Fruit fly (Drosophila melanogaster) whole organism, embryonic: ENCODE measurements around the gene CG7275.

ENCODE experiments used
- Asciz ChIP-seq: fragments of 200-800 bp; sonication (Bioruptor generic); optimal IDR thresholded peaks from 2 replicates; lab custom pipeline; 2017; ENCODE audit warnings: missing biosample characterization, mild to moderate bottlenecking, missing genetic modification characterization, missing genetic modification reagents
- CG11695 ChIP-seq: fragments of 200-800 bp; sonication (Bioruptor generic); IDR thresholded peaks from 3 replicates; pipeline ENCODE4 v1.3.6; 2022; ENCODE audit warnings: missing biosample characterization, missing genetic modification characterization
- CG13624 ChIP-seq: fragments of 200-800 bp; sonication (Bioruptor generic); optimal IDR thresholded peaks from 2 replicates; lab custom pipeline; 2016; ENCODE audit warnings: missing biosample characterization, missing genetic modification characterization
- CG15514 ChIP-seq: fragments of 200-800 bp; sonication (Bioruptor generic); optimal IDR thresholded peaks from 3 replicates; lab custom pipeline; 2017; ENCODE audit warnings: missing biosample characterization, missing genetic modification characterization, mild to moderate bottlenecking, moderate library complexity, missing genetic modification reagents
- CG1647 ChIP-seq: fragments of 200-800 bp; sonication (Bioruptor generic); optimal IDR thresholded peaks from 3 replicates; lab custom pipeline; 2016; ENCODE audit warnings: missing biosample characterization, missing genetic modification characterization
- CG16863 ChIP-seq: fragments of 200-800 bp; sonication (Bioruptor generic); optimal IDR thresholded peaks from 3 replicates; lab custom pipeline; 2016; ENCODE audit warnings: missing biosample characterization, missing genetic modification characterization
- CG17385 ChIP-seq: fragments of 200-800 bp; sonication (Bioruptor generic); optimal IDR thresholded peaks from 3 replicates; lab custom pipeline; 2018; ENCODE audit warnings: missing biosample characterization, mild to moderate bottlenecking, missing genetic modification characterization
- CG17612 ChIP-seq: fragments of 200-800 bp; sonication (Bioruptor generic); IDR thresholded peaks from 2 replicates; pipeline ENCODE4 v1.3.6; 2022; ENCODE audit warnings: missing biosample characterization, missing genetic modification characterization
- CG17829 ChIP-seq: fragments of 200-800 bp; optimal IDR thresholded peaks from 2 replicates; lab custom pipeline; 2019; ENCODE audit warnings: missing biosample characterization, mild to moderate bottlenecking, missing genetic modification characterization, moderate library complexity
- CG17912 ChIP-seq: fragments of 200-800 bp; sonication (Bioruptor generic); optimal IDR thresholded peaks from 2 replicates; lab custom pipeline; 2018; ENCODE audit warnings: missing biosample characterization, mild to moderate bottlenecking, missing genetic modification characterization
- CG2116 ChIP-seq: fragments of 200-800 bp; sonication (Bioruptor generic); optimal IDR thresholded peaks from 3 replicates; lab custom pipeline; 2018; ENCODE audit warnings: missing biosample characterization, mild to moderate bottlenecking, missing genetic modification characterization
- CG31365 ChIP-seq: fragments of 200-800 bp; sonication (Bioruptor generic); optimal IDR thresholded peaks from 2 replicates; lab custom pipeline; 2018; ENCODE audit warnings: missing biosample characterization, mild to moderate bottlenecking, missing genetic modification characterization
- CG3407 ChIP-seq: fragments of 200-800 bp; sonication (Bioruptor generic); optimal IDR thresholded peaks from 2 replicates; lab custom pipeline; 2018; ENCODE audit warnings: missing biosample characterization, mild to moderate bottlenecking, missing genetic modification characterization
- CG4854 ChIP-seq: fragments of 200-800 bp; sonication (Bioruptor generic); optimal IDR thresholded peaks from 2 replicates; lab custom pipeline; 2016; ENCODE audit warnings: missing biosample characterization, missing genetic modification characterization, inconsistent platforms
- CG6854 ChIP-seq: fragments of 200-800 bp; sonication (Bioruptor generic); optimal IDR thresholded peaks from 3 replicates; lab custom pipeline; 2017; ENCODE audit warnings: missing biosample characterization, mild to moderate bottlenecking, missing genetic modification characterization
- CG7839 ChIP-seq: fragments of 200-800 bp; sonication (Bioruptor generic); optimal IDR thresholded peaks from 3 replicates; lab custom pipeline; 2018; ENCODE audit warnings: missing biosample characterization, mild to moderate bottlenecking, missing genetic modification characterization, moderate library complexity
- CG8765 ChIP-seq: fragments of 200-800 bp; sonication (Bioruptor generic); IDR thresholded peaks from 2 replicates; pipeline ENCODE4 v1.3.6; 2022; ENCODE audit warnings: missing biosample characterization, missing genetic modification characterization
- CHES-1-like ChIP-seq: fragments of 200-800 bp; sonication (Bioruptor generic); optimal IDR thresholded peaks from 2 replicates; lab custom pipeline; 2016; ENCODE audit warnings: missing biosample characterization, missing genetic modification characterization
- Drgx ChIP-seq: fragments of 200-800 bp; sonication (Bioruptor generic); IDR thresholded peaks from 2 replicates; pipeline ENCODE4 v1.3.6; 2022; ENCODE audit warnings: missing biosample characterization, missing genetic modification characterization
- Med ChIP-seq: fragments of 200-800 bp; sonication (Bioruptor generic); peaks from one replicate; lab custom pipeline; 2016; ENCODE audit warnings: missing biosample characterization, missing genetic modification characterization, mild to moderate bottlenecking, inconsistent platforms, moderate library complexity
- NK7.1 ChIP-seq: fragments of 200-800 bp; sonication (Bioruptor generic); optimal IDR thresholded peaks from 3 replicates; lab custom pipeline; 2016; ENCODE audit warnings: missing biosample characterization, missing genetic modification characterization
- Neu2 ChIP-seq: fragments of 200-800 bp; sonication (Bioruptor generic); optimal IDR thresholded peaks from 3 replicates; lab custom pipeline; 2016; ENCODE audit warnings: missing biosample characterization, missing genetic modification characterization, borderline replicate concordance
- Poxn ChIP-seq: fragments of 200-800 bp; sonication (Bioruptor generic); IDR thresholded peaks from 2 replicates; pipeline ENCODE4 v1.3.6; 2022; ENCODE audit warnings: missing biosample characterization, missing genetic modification characterization
- Rfx ChIP-seq: fragments of 200-800 bp; sonication (Bioruptor generic); IDR thresholded peaks from 2 replicates; pipeline ENCODE4 v1.3.6; 2022; ENCODE audit warnings: missing biosample characterization, missing genetic modification characterization
- Sry-δ ChIP-seq: fragments of 200-800 bp; sonication (Bioruptor generic); optimal IDR thresholded peaks from 2 replicates; lab custom pipeline; 2016; ENCODE audit warnings: missing biosample characterization, missing genetic modification characterization
- Ssrp ChIP-seq: fragments of 200-800 bp; sonication (Bioruptor generic); optimal IDR thresholded peaks from 2 replicates; lab custom pipeline; 2018; ENCODE audit warnings: missing biosample characterization, mild to moderate bottlenecking, missing genetic modification characterization, moderate library complexity
- Stat92E ChIP-seq, 3 experiments: fragments of >200 bp in 2 of 3; fragments of 200-800 bp in 1 of 3; sonication (Bioruptor generic) in 1 of 3; optimal IDR thresholded peaks; 2 replicates each; lab custom pipeline; 2017 to 2019; ENCODE audit warnings: missing biosample characterization in 3 of 3, missing genetic modification characterization in 3 of 3, mild to moderate bottlenecking in 1 of 3, moderate library complexity in 1 of 3
- Tbp ChIP-seq: fragments of >200 bp; optimal IDR thresholded peaks from 2 replicates; lab custom pipeline; 2018; ENCODE audit warnings: missing biosample characterization, missing genetic modification characterization
- corto ChIP-seq: fragments of 200-800 bp; sonication (Bioruptor generic); optimal IDR thresholded peaks from 2 replicates; lab custom pipeline; 2016; ENCODE audit warnings: missing biosample characterization, mild to moderate bottlenecking, missing genetic modification characterization, moderate library complexity
- croc ChIP-seq: fragments of 200-800 bp; sonication (Bioruptor generic); conservative IDR thresholded peaks from 3 replicates; pipeline ENCODE4 v1.3.6; 2022; ENCODE audit warnings: missing biosample characterization, missing genetic modification characterization
- danr ChIP-seq: fragments of 200-800 bp; sonication (Bioruptor generic); IDR thresholded peaks from 2 replicates; pipeline ENCODE4 v1.3.6; 2022; ENCODE audit warnings: missing biosample characterization, missing genetic modification characterization
- disco-r ChIP-seq: fragments of 200-800 bp; sonication (Bioruptor generic); optimal IDR thresholded peaks from 2 replicates; lab custom pipeline; 2016; ENCODE audit warnings: missing biosample characterization, missing genetic modification characterization
- ems ChIP-seq: fragments of 200-800 bp; sonication (Bioruptor generic); optimal IDR thresholded peaks from 3 replicates; lab custom pipeline; 2016; ENCODE audit warnings: missing biosample characterization, missing genetic modification characterization
- fru ChIP-seq: fragments of >200 bp; optimal IDR thresholded peaks from 2 replicates; lab custom pipeline; 2017
- gcm2 ChIP-seq: fragments of 200-800 bp; sonication (Bioruptor generic); optimal IDR thresholded peaks from 2 replicates; lab custom pipeline; 2016; ENCODE audit warnings: missing biosample characterization, missing genetic modification characterization
- h ChIP-seq: fragments of >200 bp; optimal IDR thresholded peaks from 2 replicates; lab custom pipeline; 2017
- hbn ChIP-seq: fragments of 200-800 bp; sonication (Bioruptor generic); IDR thresholded peaks from 2 replicates; pipeline ENCODE4 v1.3.6; 2022; ENCODE audit warnings: missing biosample characterization, missing genetic modification characterization; ENCODE audit not compliant: partially characterized antibody
- kah ChIP-seq: fragments of 200-800 bp; sonication (Bioruptor generic); optimal IDR thresholded peaks from 2 replicates; lab custom pipeline; 2018; ENCODE audit warnings: missing biosample characterization, mild to moderate bottlenecking, missing genetic modification characterization
- kni ChIP-seq: fragments of 200-800 bp; sonication (Bioruptor generic); optimal IDR thresholded peaks from 3 replicates; lab custom pipeline; 2017; ENCODE audit warnings: mild to moderate bottlenecking, missing biosample characterization, missing genetic modification reagents, missing genetic modification characterization
- lab ChIP-seq: fragments of 200-800 bp; sonication (Bioruptor generic); optimal IDR thresholded peaks from 3 replicates; lab custom pipeline; 2017; ENCODE audit warnings: missing biosample characterization, missing genetic modification characterization, mild to moderate bottlenecking, moderate library complexity, missing genetic modification reagents
- lbe ChIP-seq: fragments of 200-800 bp; sonication (Bioruptor generic); optimal IDR thresholded peaks from 2 replicates; lab custom pipeline; 2016; ENCODE audit warnings: missing biosample characterization, mild to moderate bottlenecking, missing genetic modification characterization
- mirr ChIP-seq: fragments of 200-800 bp; sonication (Bioruptor generic); optimal IDR thresholded peaks from 3 replicates; lab custom pipeline; 2018; ENCODE audit warnings: missing biosample characterization, mild to moderate bottlenecking, missing genetic modification characterization
- nau ChIP-seq: fragments of 200-800 bp; sonication (Bioruptor generic); optimal IDR thresholded peaks from 3 replicates; lab custom pipeline; 2017; ENCODE audit warnings: missing biosample characterization, mild to moderate bottlenecking, missing genetic modification characterization, missing genetic modification reagents
- odd ChIP-seq: fragments of 200-800 bp; sonication (Bioruptor generic); optimal IDR thresholded peaks from 2 replicates; lab custom pipeline; 2017; ENCODE audit warnings: missing biosample characterization, mild to moderate bottlenecking, missing genetic modification characterization
- ranshi ChIP-seq: fragments of 200-800 bp; sonication (Bioruptor generic); IDR thresholded peaks from 2 replicates; pipeline ENCODE4 v1.3.6; 2022; ENCODE audit warnings: missing biosample characterization, missing genetic modification characterization
- schlank ChIP-seq: fragments of 200-800 bp; sonication (Bioruptor generic); optimal IDR thresholded peaks from 2 replicates; lab custom pipeline; 2018; ENCODE audit warnings: missing biosample characterization, mild to moderate bottlenecking, missing genetic modification characterization
- tna ChIP-seq: fragments of 200-800 bp; sonication (Bioruptor generic); IDR thresholded peaks from 2 replicates; pipeline ENCODE4 v1.3.6; 2022; ENCODE audit warnings: missing biosample characterization, missing genetic modification characterization; ENCODE audit not compliant: partially characterized antibody
- toy ChIP-seq: fragments of 200-800 bp; sonication (Bioruptor generic); IDR thresholded peaks from 2 replicates; pipeline ENCODE4 v1.3.6; 2022; ENCODE audit warnings: missing biosample characterization, missing genetic modification characterization
- vnd ChIP-seq: fragments of 200-800 bp; sonication (Bioruptor generic); IDR thresholded peaks from 3 replicates; pipeline ENCODE4 v1.3.6; 2022; ENCODE audit warnings: missing biosample characterization, missing genetic modification characterization; ENCODE audit not compliant: partially characterized antibody
- wor ChIP-seq: fragments of 200-800 bp; sonication (Bioruptor generic); IDR thresholded peaks from 2 replicates; pipeline ENCODE4 v1.3.6; 2022; ENCODE audit warnings: missing biosample characterization, missing genetic modification characterization

Gene CG7275

DNA sequence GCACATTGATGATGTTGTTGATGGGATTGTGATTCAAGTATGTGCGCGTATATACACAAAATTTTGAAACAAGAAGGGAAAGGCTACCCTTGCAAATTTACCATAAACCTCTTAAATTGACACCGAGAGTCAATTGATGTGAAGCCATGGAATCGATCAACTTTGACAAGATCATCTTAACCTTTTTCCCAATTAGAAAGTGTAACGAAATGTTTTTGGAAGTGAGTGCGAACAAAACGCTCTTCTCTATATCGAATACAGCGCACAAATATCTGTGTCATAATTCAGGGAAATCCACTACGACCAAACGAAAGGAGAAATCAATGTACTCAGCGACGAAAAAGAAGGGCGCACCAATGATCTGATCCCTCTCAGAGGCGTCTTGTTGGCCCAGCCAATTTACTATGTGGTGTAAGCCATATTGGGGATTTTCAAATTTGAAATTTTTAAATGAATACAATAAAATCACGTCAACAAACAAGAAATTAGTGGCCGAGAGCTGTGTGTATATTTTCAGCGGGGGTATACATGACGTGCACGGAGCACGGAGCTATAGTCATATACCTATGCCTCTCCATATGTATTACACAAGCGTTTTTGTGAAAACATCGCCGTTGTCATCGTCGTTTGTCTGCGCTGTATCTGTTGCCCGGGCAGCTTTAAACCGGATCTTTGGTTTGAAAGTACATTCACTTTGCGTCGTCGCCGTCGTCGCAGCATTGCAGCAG lies 34.8 kb downstream of the CG7275 start (continued):
- TF ChIP-seq wor (GFP tag; lab: Robert Waterston, UW) (no peak), CG11695 (GFP tag; lab: Robert Waterston, UW) (no peak), schlank (tag; lab: Kevin White, UChicago) (no peak), mirr (GFP tag; lab: Kevin White, UChicago) (no peak), Ssrp (tag; lab: Kevin White, UChicago) (peak; percentile 40), nau (no peak), ems (peak; percentile 26), CHES-1-like (GFP tag; lab: Kevin White, UChicago) (no peak), hbn (GFP tag; lab: Robert Waterston, UW) (no peak), CG17829 (peak; percentile 42), toy (GFP tag; lab: Robert Waterston, UW) (0 out of 2 replicates have a peak, but pooled peaks have one; percentile 17), danr (GFP tag; lab: Robert Waterston, UW) (no peak), h (lab: Kevin White, UChicago) (no peak), CG31365 (tag; lab: Kevin White, UChicago) (no peak), odd (no peak), Poxn (GFP tag; lab: Robert Waterston, UW) (no peak), NK7.1 (no peak), CG16863 (GFP tag; lab: Kevin White, UChicago) (peak; percentile 27), kni (GFP tag; lab: Kevin White, UChicago) (no peak), lbe (GFP tag; lab: Kevin White, UChicago) (peak; percentile 87), corto (GFP tag; lab: Kevin White, UChicago) (peak; percentile 3), disco-r (GFP tag; lab: Kevin White, UChicago) (peak; percentile 9), CG7839 (tag; lab: Kevin White, UChicago) (peak; percentile 26), gcm2 (GFP tag; lab: Kevin White, UChicago) (no peak), Stat92E (GFP tag; optimal IDR thresholded peaks at IDR 0.05; lab: Kevin White, UChicago) (no peak), Sry-δ (GFP tag; lab: Kevin White, UChicago) (peak; percentile 2), kah (no peak), Neu2 (GFP tag; lab: Kevin White, UChicago) (no peak), ranshi (GFP tag; lab: Robert Waterston, UW) (no peak; the same call in 1 of the 2 replicates), CG8765 (GFP tag; lab: Robert Waterston, UW) (no peak), fru (no peak), CG17385 (peak; percentile 17), CG2116 (GFP tag; lab: Kevin White, UChicago) (no peak), Asciz (peak; percentile 30), CG1647 (GFP tag; lab: Kevin White, UChicago) (peak; percentile 22), CG4854 (GFP tag; lab: Kevin White, UChicago) (no peak), CG17912 (GFP tag; lab: Kevin White, UChicago) (no peak), Tbp (no peak), vnd (GFP tag; lab: Robert Waterston, UW) (no peak), croc (GFP tag; lab: Robert Waterston, UW) (no peak; the same call in 2 of the 3 replicates), CG17612 (no peak), CG3407 (GFP tag; lab: Kevin White, UChicago) (peak; percentile 11), lab (peak; percentile 61), CG6854 (no peak), tna (no peak), CG13624 (GFP tag; lab: Kevin White, UChicago) (peak; percentile 1), CG15514 (no peak), Med (peak; percentile 86), Rfx (GFP tag; lab: Robert Waterston, UW) (peak; percentile 43), Drgx (GFP tag; lab: Robert Waterston, UW) (peak; percentile 61; the same call in 1 of the 2 replicates)
